Fruit fly (Drosophila melanogaster) whole organism, pupa: Measurements from ENCODE around the gene Doc3.

Source experiments
- CG12605 ChIP-seq: fragments of 200-800 bp; sonication (Bioruptor generic); IDR thresholded peaks from 2 replicates; pipeline ENCODE4 v1.3.6; 2022; ENCODE audit warnings: missing biosample characterization, missing genetic modification characterization
- CG13204 ChIP-seq: fragments of 200-800 bp; sonication (Bioruptor generic); optimal IDR thresholded peaks from 2 replicates; lab custom pipeline; 2018; ENCODE audit warnings: missing biosample characterization, mild to moderate bottlenecking, missing genetic modification characterization, moderate library complexity
- CG32121 ChIP-seq: fragments of 200-800 bp; sonication (Bioruptor generic); IDR thresholded peaks from 2 replicates; pipeline ENCODE4 v1.3.6; 2022; ENCODE audit warnings: missing biosample characterization, missing genetic modification characterization
- CG4496 ChIP-seq: fragments of 200-800 bp; sonication (Bioruptor generic); IDR thresholded peaks from 3 replicates; pipeline ENCODE4 v1.3.6; 2022; ENCODE audit warnings: missing biosample characterization, missing genetic modification characterization
- EcR ChIP-seq: fragments of 200-800 bp; sonication (Bioruptor generic); optimal IDR thresholded peaks from 3 replicates; lab custom pipeline; 2019; ENCODE audit warnings: missing biosample characterization, missing genetic modification characterization, mild to moderate bottlenecking, moderate library complexity, missing genetic modification reagents
- Ets98B ChIP-seq: fragments of 200-800 bp; sonication (Bioruptor generic); IDR thresholded peaks from 2 replicates; pipeline ENCODE4 v1.3.6; 2022; ENCODE audit warnings: missing biosample characterization, missing genetic modification characterization
- Pif1A ChIP-seq: fragments of 200-800 bp; sonication (Bioruptor generic); optimal IDR thresholded peaks from 3 replicates; lab custom pipeline; 2016; ENCODE audit warnings: missing biosample characterization, missing genetic modification characterization
- Pif1B ChIP-seq: fragments of 200-800 bp; sonication (Bioruptor generic); optimal IDR thresholded peaks from 3 replicates; lab custom pipeline; 2016; ENCODE audit warnings: missing biosample characterization, missing genetic modification characterization
- Snoo ChIP-seq: fragments of 200-800 bp; sonication (Bioruptor generic); optimal IDR thresholded peaks from 3 replicates; lab custom pipeline; 2017; ENCODE audit warnings: missing biosample characterization, mild to moderate bottlenecking, missing genetic modification characterization, inconsistent platforms
- fd96Ca ChIP-seq: fragments of 200-800 bp; sonication (Bioruptor generic); IDR thresholded peaks from 3 replicates; pipeline ENCODE4 v1.3.6; 2022; ENCODE audit warnings: missing biosample characterization, missing genetic modification characterization
- rn ChIP-seq: fragments of 200-800 bp; sonication (Bioruptor generic); IDR thresholded peaks from 2 replicates; pipeline ENCODE4 v1.3.6; 2022; ENCODE audit warnings: missing biosample characterization, missing genetic modification characterization

The Doc3 gene

DNA sequence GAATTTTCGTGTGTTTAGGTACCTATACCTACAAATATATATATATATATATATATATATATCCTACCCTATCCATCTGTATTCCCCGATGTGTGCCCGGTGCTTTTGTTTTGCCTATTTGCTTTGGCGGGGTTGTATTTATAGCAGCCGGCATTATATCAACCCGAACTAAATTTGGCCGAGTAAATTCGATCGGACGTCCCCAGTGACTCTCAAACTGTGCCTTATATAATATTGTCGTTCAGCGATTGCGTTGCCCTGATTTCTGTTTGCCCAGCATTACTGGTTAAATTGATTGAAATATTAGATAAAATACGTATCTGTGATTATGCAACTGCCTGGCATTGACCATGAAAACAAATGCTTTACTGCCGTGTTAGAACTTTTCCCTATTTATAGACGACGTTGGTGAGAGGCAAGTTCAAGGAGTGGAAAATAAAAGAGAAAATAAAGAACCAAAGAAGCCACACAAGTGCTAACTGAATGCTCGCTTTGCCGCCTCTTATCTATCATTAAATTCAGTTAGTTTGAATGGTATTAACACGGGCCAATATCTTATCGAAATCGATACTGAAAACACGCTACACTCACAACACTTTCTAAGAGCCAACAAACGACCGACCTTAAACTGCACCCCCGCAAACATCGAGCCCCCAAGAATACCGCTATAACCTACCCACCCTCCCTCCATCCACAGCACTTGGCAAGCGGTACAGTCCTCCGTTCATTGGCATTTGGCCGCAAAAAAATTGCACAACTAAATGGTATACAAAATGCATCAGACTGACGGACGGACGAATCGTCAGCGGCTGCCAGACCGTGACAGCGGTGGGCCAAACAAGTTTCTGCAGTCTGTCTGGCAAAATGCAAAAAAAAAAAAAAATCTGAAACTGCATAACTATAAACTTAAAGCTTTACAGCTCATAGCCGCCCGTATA is 51.1 kb downstream of the Doc3 start:
- peak; percentile 92 for TF ChIP-seq CG13204 (GFP tag; lab: Kevin White, UChicago)
- TF ChIP-seq CG32121 (GFP tag; lab: Robert Waterston, UW): peak; percentile 51; the same call in 1 of the 2 replicates
- no peak for TF ChIP-seq Pif1B
- TF ChIP-seq Ets98B (GFP tag; lab: Robert Waterston, UW): peak; percentile 23; the same call in 1 of the 2 replicates
- peak; percentile 49; the same call in 1 of the 3 replicates for TF ChIP-seq CG4496 (GFP tag; lab: Robert Waterston, UW)
- TF ChIP-seq rn (GFP tag; lab: Robert Waterston, UW): no peak
- TF ChIP-seq Pif1A (GFP tag; lab: Kevin White, UChicago): peak; percentile 50
- 0 out of 2 replicates have a peak, but pooled peaks have one; percentile 40 for TF ChIP-seq CG12605 (GFP tag; lab: Robert Waterston, UW)
- peak; percentile 90 for TF ChIP-seq EcR
- TF ChIP-seq Snoo (tag; lab: Kevin White, UChicago): peak; percentile 11
- peak; percentile 48; the same call in 1 of the 3 replicates for TF ChIP-seq fd96Ca (GFP tag; lab: Robert Waterston, UW)
